Worm (Caenorhabditis elegans) whole organism, midembryonic: ENCODE measurements around the gene F56H9.8.

Experiments used
- T22C8.4 ChIP-seq: fragments of 200-800 bp; sonication (Bioruptor generic); IDR thresholded peaks from 2 replicates; pipeline ENCODE4 v1.3.6; 2022; ENCODE audit warnings: missing genetic modification characterization, missing compliant biosample characterization
- cog-1 ChIP-seq: sonication (generic microtip); optimal IDR thresholded peaks from 2 replicates; lab custom pipeline; 2016; ENCODE audit warnings: missing genetic modification characterization, missing compliant biosample characterization
- ztf-23 ChIP-seq: fragments of 200-800 bp; sonication (Bioruptor generic); IDR thresholded peaks from 2 replicates; pipeline ENCODE4 v1.3.6; 2022; ENCODE audit warnings: missing genetic modification reagents, missing genetic modification characterization, missing compliant biosample characterization

ce11 chrV:12596196-12596595 is 48.4 kb upstream of the F56H9.8 start, which contains the start of gene mma-1:
- TF ChIP-seq T22C8.4 (GFP tag; lab: Robert Waterston, UW) (no peak), cog-1 (tag; lab: Kevin White, UChicago) (no peak), ztf-23 (GFP tag; lab: Robert Waterston, UW) (no peak)
